Worm (Caenorhabditis elegans) whole organism, L3 larva: ENCODE measurements around the gene vdac-1.
A peak's percentile ranks its signal among the peaks of the same experiment; 100 is the strongest.

ENCODE experiments used
- R02D3.7 ChIP-seq: fragments of 150-350 bp; optimal IDR thresholded peaks from 2 replicates; lab custom pipeline; 2014; ENCODE audit warnings: missing biosample characterization, missing genetic modification characterization
- ZK546.5 ChIP-seq: sonication (generic microtip); optimal IDR thresholded peaks from 2 replicates; lab custom pipeline; 2017; ENCODE audit warnings: missing biosample characterization, missing genetic modification characterization
- ceh-16 ChIP-seq: sonication (generic microtip); optimal IDR thresholded peaks from 2 replicates; lab custom pipeline; 2017; ENCODE audit warnings: missing biosample characterization, missing genetic modification characterization
- ceh-82 ChIP-seq: fragments of 150-350 bp; optimal IDR thresholded peaks from 2 replicates; lab custom pipeline; 2014; ENCODE audit warnings: missing biosample characterization, missing genetic modification characterization
- ceh-9 ChIP-seq: sonication (generic microtip); optimal IDR thresholded peaks from 2 replicates; lab custom pipeline; 2018; ENCODE audit warnings: missing biosample characterization, missing genetic modification characterization
- daf-12 ChIP-seq: fragments of 150-350 bp; optimal IDR thresholded peaks from 2 replicates; lab custom pipeline; 2014; ENCODE audit warnings: missing biosample characterization, missing genetic modification reagents, missing genetic modification characterization
- egl-27 ChIP-seq: sonication (generic microtip); optimal IDR thresholded peaks from 4 replicates; lab custom pipeline; 2017; ENCODE audit warnings: missing biosample characterization, missing genetic modification reagents, missing genetic modification characterization
- egl-5 ChIP-seq: fragments of 150-350 bp; optimal IDR thresholded peaks from 2 replicates; lab custom pipeline; 2017; ENCODE audit warnings: missing biosample characterization, missing genetic modification reagents, missing genetic modification characterization, inconsistent platforms
- elt-1 ChIP-seq: fragments of 150-350 bp; optimal IDR thresholded peaks from 2 replicates; lab custom pipeline; 2014; ENCODE audit warnings: missing biosample characterization, missing genetic modification characterization
- elt-2 ChIP-seq: sonication (generic microtip); optimal IDR thresholded peaks from 2 replicates; lab custom pipeline; 2016; ENCODE audit warnings: missing genetic modification reagents, mild to moderate bottlenecking, missing genetic modification characterization, missing compliant biosample characterization
- elt-3 ChIP-seq, 3 experiments: fragments of 150-350 bp in 1 of 3; sonication (generic microtip) in 2 of 3; optimal IDR thresholded peaks; 2 replicates in 2 of 3; 4 replicates in 1 of 3; lab custom pipeline; 2014 to 2017; ENCODE audit warnings: missing biosample characterization in 3 of 3, missing genetic modification characterization in 3 of 3
- fkh-10 ChIP-seq: sonication (generic microtip); optimal IDR thresholded peaks from 2 replicates; lab custom pipeline; 2017; ENCODE audit warnings: missing biosample characterization, missing genetic modification reagents, missing genetic modification characterization
- fos-1 ChIP-seq: fragments of 150-350 bp; optimal IDR thresholded peaks from 2 replicates; lab custom pipeline; 2014; ENCODE audit warnings: missing biosample characterization, missing genetic modification characterization
- hmg-11 ChIP-seq: sonication (generic microtip); optimal IDR thresholded peaks from 2 replicates; lab custom pipeline; 2016; ENCODE audit warnings: missing genetic modification characterization, missing compliant biosample characterization
- jun-1 ChIP-seq: fragments of 150-350 bp; optimal IDR thresholded peaks from 2 replicates; lab custom pipeline; 2014; ENCODE audit warnings: missing biosample characterization, missing genetic modification reagents, missing genetic modification characterization
- lin-15B ChIP-seq: fragments of 150-350 bp; optimal IDR thresholded peaks from 2 replicates; lab custom pipeline; 2014; ENCODE audit warnings: missing biosample characterization, missing genetic modification characterization
- lsy-12 ChIP-seq: sonication (generic microtip); optimal IDR thresholded peaks from 2 replicates; lab custom pipeline; 2016; ENCODE audit warnings: mild to moderate bottlenecking, missing genetic modification characterization, missing compliant biosample characterization
- mdl-1 ChIP-seq: fragments of 150-350 bp; optimal IDR thresholded peaks from 2 replicates; lab custom pipeline; 2014; ENCODE audit warnings: missing biosample characterization, missing genetic modification characterization
- nfya-1 ChIP-seq: sonication (generic microtip); optimal IDR thresholded peaks from 2 replicates; lab custom pipeline; 2017; ENCODE audit warnings: missing genetic modification characterization, mild to moderate bottlenecking, missing compliant biosample characterization, antibody characterized with exemption, moderate library complexity; ENCODE audit not compliant: insufficient read depth
- nhr-12 ChIP-seq: fragments of 150-350 bp; optimal IDR thresholded peaks from 2 replicates; lab custom pipeline; 2014; ENCODE audit warnings: missing biosample characterization, missing genetic modification characterization
- nhr-23 ChIP-seq: fragments of 150-350 bp; optimal IDR thresholded peaks from 2 replicates; lab custom pipeline; 2014; ENCODE audit warnings: missing biosample characterization, missing genetic modification reagents, missing genetic modification characterization
- nhr-237 ChIP-seq: fragments of 150-350 bp; optimal IDR thresholded peaks from 2 replicates; lab custom pipeline; 2014; ENCODE audit warnings: missing biosample characterization, missing genetic modification characterization
- nhr-25 ChIP-seq: sonication (generic microtip); optimal IDR thresholded peaks from 2 replicates; lab custom pipeline; 2017; ENCODE audit warnings: missing biosample characterization, missing genetic modification characterization
- nhr-28 ChIP-seq: fragments of 150-350 bp; optimal IDR thresholded peaks from 2 replicates; lab custom pipeline; 2014; ENCODE audit warnings: missing biosample characterization, missing genetic modification characterization
- nhr-43 ChIP-seq: sonication (generic microtip); optimal IDR thresholded peaks from 2 replicates; lab custom pipeline; 2016; ENCODE audit warnings: mild to moderate bottlenecking, missing genetic modification characterization, missing compliant biosample characterization; ENCODE audit not compliant: poor library complexity, severe bottlenecking
- nhr-67 ChIP-seq: fragments of 150-350 bp; optimal IDR thresholded peaks from 2 replicates; lab custom pipeline; 2014; ENCODE audit warnings: missing biosample characterization, missing genetic modification characterization
- nhr-76 ChIP-seq: fragments of 150-350 bp; sonication (generic microtip); optimal IDR thresholded peaks from 5 replicates; lab custom pipeline; 2014; ENCODE audit warnings: missing biosample characterization, missing genetic modification characterization
- pqm-1 ChIP-seq: fragments of 150-350 bp; optimal IDR thresholded peaks from 2 replicates; lab custom pipeline; 2017; ENCODE audit warnings: missing biosample characterization, missing genetic modification characterization, inconsistent platforms
- sea-2 ChIP-seq: fragments of 150-350 bp; sonication (generic microtip); optimal IDR thresholded peaks from 4 replicates; lab custom pipeline; 2014; ENCODE audit warnings: missing biosample characterization, missing genetic modification reagents, missing genetic modification characterization
- snpc-4 ChIP-seq: fragments of 150-350 bp; optimal IDR thresholded peaks from 2 replicates; lab custom pipeline; 2014; ENCODE audit warnings: missing biosample characterization, missing genetic modification characterization
- unc-39 ChIP-seq: sonication (generic microtip); optimal IDR thresholded peaks from 4 replicates; lab custom pipeline; 2017; ENCODE audit warnings: missing biosample characterization, missing genetic modification characterization
- unc-62 ChIP-seq: fragments of 150-350 bp; sonication (generic microtip); optimal IDR thresholded peaks from 4 replicates; lab custom pipeline; 2014; ENCODE audit warnings: missing biosample characterization, missing genetic modification reagents, missing genetic modification characterization
- zag-1 ChIP-seq: fragments of 150-350 bp; optimal IDR thresholded peaks from 2 replicates; lab custom pipeline; 2014; ENCODE audit warnings: missing biosample characterization, missing genetic modification characterization
- ztf-11 ChIP-seq: fragments of 150-350 bp; optimal IDR thresholded peaks from 2 replicates; lab custom pipeline; 2014; ENCODE audit warnings: missing biosample characterization, missing genetic modification characterization
- ztf-4 ChIP-seq: fragments of 150-350 bp; optimal IDR thresholded peaks from 2 replicates; lab custom pipeline; 2014; ENCODE audit warnings: missing biosample characterization, missing genetic modification characterization

vdac-1 gene

DNA sequence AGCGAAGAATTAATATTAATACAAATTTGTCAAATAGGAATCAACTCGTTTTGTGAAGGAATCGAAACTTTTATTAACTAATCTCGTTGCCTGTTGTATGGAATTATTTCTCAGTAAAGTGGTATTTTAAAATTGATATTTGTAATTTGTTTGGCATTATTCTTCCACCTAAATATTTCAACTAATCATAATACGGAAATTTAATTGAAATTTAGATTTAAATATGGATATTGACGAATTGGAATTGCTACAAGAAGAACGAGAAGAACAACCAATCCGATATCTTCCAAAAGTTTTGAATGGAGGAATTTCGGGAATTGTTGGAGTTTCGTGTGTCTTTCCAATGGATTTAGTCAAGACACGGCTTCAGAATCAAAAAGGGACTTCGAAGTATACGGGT lies 32.9 kb downstream of the vdac-1 start, which contains the start of gene slc-25A18.2:
TSS of gene slc-25A18.2 (plus strand) at position 216 of the 400 bp plus-strand sequence.
- TF ChIP-seq fos-1 (tag; lab: Kevin White, UChicago) (no peak), R02D3.7 (tag; lab: Kevin White, UChicago) (no peak), snpc-4 (tag; lab: Kevin White, UChicago) (no peak), unc-39 (tag; lab: Kevin White, UChicago) (no peak), unc-62 (GFP tag; lab: Kevin White, UChicago) (no peak)

DNA sequence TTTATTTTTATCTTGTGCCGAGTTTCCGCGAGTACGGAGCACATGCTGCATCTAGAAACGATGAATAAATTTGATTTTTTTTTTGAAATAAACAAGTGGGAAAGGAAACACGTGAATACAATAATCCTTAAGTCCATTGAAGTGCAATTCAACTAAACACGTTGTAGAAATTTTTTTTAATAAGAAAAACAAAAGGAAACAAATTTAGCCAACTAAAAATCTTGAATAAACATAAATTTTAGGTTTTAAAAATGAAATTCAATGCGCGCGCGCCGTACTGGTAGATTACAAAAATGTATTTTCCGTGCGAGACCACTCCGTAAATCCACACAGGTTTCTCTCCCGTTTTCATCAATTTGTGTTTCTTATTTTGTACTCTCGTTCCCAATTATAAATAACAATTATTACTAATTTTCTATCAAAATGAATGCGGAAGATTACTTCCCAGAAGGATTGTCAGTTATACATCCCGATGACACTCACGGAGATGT lies 34.5 kb downstream of the vdac-1 start, which contains the start of the genes plk-3 and F55G1.6:
TSS of gene plk-3 (minus strand) at position 51 of the 491 bp plus-strand sequence.
TSS of gene F55G1.6 (plus strand) at position 359 of the 491 bp plus-strand sequence.
- no peak for TF ChIP-seq ZK546.5 (tag; lab: Kevin White, UChicago)
- TF ChIP-seq elt-2 (tag; lab: Kevin White, UChicago), result no peak
- TF ChIP-seq fkh-10, result no peak
- no peak for TF ChIP-seq daf-12 (tag; lab: Kevin White, UChicago)
- no peak for TF ChIP-seq egl-27 (tag; lab: Kevin White, UChicago)
- no peak for TF ChIP-seq pqm-1
- TF ChIP-seq egl-5, result no peak
- TF ChIP-seq nhr-237 (tag; lab: Kevin White, UChicago), result no peak
- no peak for TF ChIP-seq ceh-82 (tag; lab: Kevin White, UChicago)
- TF ChIP-seq nhr-67, result no peak
- no peak for TF ChIP-seq lsy-12 (tag; lab: Kevin White, UChicago)
- no peak for TF ChIP-seq lin-15B (tag; lab: Kevin White, UChicago)

DNA sequence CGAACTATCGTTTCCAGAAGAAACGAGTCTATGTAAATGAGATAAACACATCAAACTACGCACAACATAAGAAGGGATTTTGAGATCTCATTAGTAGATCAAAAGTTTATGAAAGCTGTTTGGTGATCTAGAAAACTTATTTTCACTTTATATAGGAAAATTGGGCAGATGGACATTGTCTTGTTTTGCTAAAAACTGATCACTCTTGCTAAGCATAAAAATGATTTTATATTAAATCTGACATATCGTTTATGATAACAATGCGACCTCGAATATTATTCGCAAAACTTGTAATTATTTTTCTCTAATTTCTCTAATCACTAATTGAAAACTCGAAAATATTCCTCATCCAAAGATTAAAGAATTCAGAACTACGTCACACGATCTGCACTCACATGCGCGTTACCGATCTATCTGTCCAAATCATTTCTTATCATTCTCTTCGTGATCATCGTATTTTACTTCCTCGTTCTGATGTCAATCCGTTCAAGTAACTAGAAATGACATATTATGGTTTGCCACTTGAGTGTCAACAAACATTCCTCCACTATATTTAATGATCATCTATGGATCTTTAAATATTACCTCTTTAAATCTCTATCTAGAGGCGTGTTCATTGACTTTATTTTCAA lies 37.8 kb downstream of the vdac-1 start, which contains the start of gene F55G1.7:
TSS of gene F55G1.7 (minus strand) at position 51 of the 632 bp plus-strand sequence.
- TF ChIP-seq nhr-76 (tag; lab: Kevin White, UChicago), result no peak
- TF ChIP-seq R02D3.7 (tag; lab: Kevin White, UChicago), result no peak
- TF ChIP-seq elt-3 (tag; optimal IDR thresholded peaks at IDR 0.05; lab: Kevin White, UChicago), result peak in 1 of 3 experiments; percentile 19
- TF ChIP-seq ztf-11 (tag; lab: Kevin White, UChicago), result no peak
- TF ChIP-seq ceh-9 (tag; lab: Kevin White, UChicago), result no peak
- no peak for TF ChIP-seq ztf-4 (tag; lab: Kevin White, UChicago)
- peak; percentile 37 for TF ChIP-seq nhr-43 (tag; lab: Kevin White, UChicago)
- TF ChIP-seq nfya-1, result no peak
- TF ChIP-seq jun-1 (tag; lab: Kevin White, UChicago), result no peak
- TF ChIP-seq, all 47 proteins: peak for 2

ce11 chrIV:7468638-7469037 lies 39.1 kb downstream of the vdac-1 start:
- TF ChIP-seq nhr-67, result no peak
- peak; percentile 42 for TF ChIP-seq elt-2 (tag; lab: Kevin White, UChicago)
- TF ChIP-seq zag-1 (tag; lab: Kevin White, UChicago), result no peak

ce11 chrIV:7467170-7467569 lies 40.5 kb downstream of the vdac-1 start:
- TF ChIP-seq elt-2 (tag; lab: Kevin White, UChicago) (peak; percentile 62), pqm-1 (peak; percentile 36), hmg-11 (tag; lab: Kevin White, UChicago) (no peak)

DNA sequence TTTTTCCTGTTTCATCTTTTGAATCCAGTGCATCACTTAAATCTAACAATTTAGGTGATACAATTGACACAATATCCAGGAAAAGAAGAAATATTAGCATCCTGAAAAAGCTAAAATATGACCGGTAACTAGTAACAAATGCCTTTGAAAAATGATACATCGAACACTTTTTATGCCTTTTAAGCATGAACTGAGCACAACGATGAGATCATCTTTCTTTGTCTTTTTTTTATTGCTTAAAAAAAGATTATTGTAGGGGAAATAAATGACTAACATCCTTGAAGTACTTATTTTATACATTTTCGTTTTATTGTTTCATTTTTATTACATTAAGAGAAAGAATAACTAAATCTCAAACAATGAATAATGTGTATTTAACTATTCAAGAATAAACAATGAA lies 41.8 kb downstream of the vdac-1 start, which contains the start of gene F13B6.3:
TSS of gene F13B6.3 (minus strand) at position 101 of the 400 bp plus-strand sequence.
- no peak for TF ChIP-seq R02D3.7 (tag; lab: Kevin White, UChicago)
- no peak for TF ChIP-seq nhr-76 (tag; lab: Kevin White, UChicago)
- no peak for TF ChIP-seq ceh-16 (tag; lab: Kevin White, UChicago)
- no peak for TF ChIP-seq ceh-82 (tag; lab: Kevin White, UChicago)
- no peak for TF ChIP-seq nhr-28 (tag; lab: Kevin White, UChicago)
- TF ChIP-seq nhr-25 (tag; lab: Kevin White, UChicago), result no peak
- TF ChIP-seq nhr-67, result no peak
- TF ChIP-seq ceh-9 (tag; lab: Kevin White, UChicago), result no peak
- TF ChIP-seq hmg-11 (tag; lab: Kevin White, UChicago), result no peak
- no peak for TF ChIP-seq mdl-1 (tag; lab: Kevin White, UChicago)
- TF ChIP-seq fos-1 (tag; lab: Kevin White, UChicago), result no peak
- no peak for TF ChIP-seq elt-1 (tag; lab: Kevin White, UChicago)
- no peak for TF ChIP-seq nhr-12
- TF ChIP-seq nhr-43 (tag; lab: Kevin White, UChicago), result no peak
- no peak for TF ChIP-seq egl-5
- no peak for TF ChIP-seq jun-1 (tag; lab: Kevin White, UChicago)
- TF ChIP-seq zag-1 (tag; lab: Kevin White, UChicago), result no peak
- TF ChIP-seq sea-2 (GFP tag; lab: Kevin White, UChicago), result no peak
- no peak for TF ChIP-seq nhr-23 (tag; lab: Kevin White, UChicago)
